Fruit fly (Drosophila melanogaster) whole organism, pupa: ENCODE data around the gene CG43093.

Experiments
- CG10348 ChIP-seq: fragments of 200-800 bp; sonication (Bioruptor generic); IDR thresholded peaks from 2 replicates; pipeline ENCODE4 v1.3.6; 2022; ENCODE audit warnings: missing biosample characterization, missing genetic modification characterization
- CG14655 ChIP-seq: fragments of 200-800 bp; sonication (Bioruptor generic); optimal IDR thresholded peaks from 3 replicates; lab custom pipeline; 2017; ENCODE audit warnings: mild to moderate bottlenecking, missing biosample characterization, missing genetic modification reagents, missing genetic modification characterization
- CG15710 ChIP-seq: fragments of 200-800 bp; sonication (Bioruptor generic); optimal IDR thresholded peaks from 2 replicates; lab custom pipeline; 2018; ENCODE audit warnings: missing biosample characterization, mild to moderate bottlenecking, missing genetic modification characterization, moderate library complexity
- CG17806 ChIP-seq: fragments of 200-800 bp; sonication (Bioruptor generic); optimal IDR thresholded peaks from 2 replicates; lab custom pipeline; 2018; ENCODE audit warnings: missing biosample characterization, mild to moderate bottlenecking, missing genetic modification characterization, moderate library complexity
- CG8301 ChIP-seq: fragments of 200-800 bp; sonication (Bioruptor generic); optimal IDR thresholded peaks from 2 replicates; lab custom pipeline; 2018; ENCODE audit warnings: missing biosample characterization, mild to moderate bottlenecking, missing genetic modification characterization
- CG9948 ChIP-seq: fragments of 200-800 bp; sonication (Bioruptor generic); optimal IDR thresholded peaks from 2 replicates; lab custom pipeline; 2018; ENCODE audit warnings: missing biosample characterization, mild to moderate bottlenecking, missing genetic modification characterization, moderate library complexity
- EcR ChIP-seq: fragments of 200-800 bp; sonication (Bioruptor generic); optimal IDR thresholded peaks from 3 replicates; lab custom pipeline; 2019; ENCODE audit warnings: missing biosample characterization, missing genetic modification characterization, mild to moderate bottlenecking, moderate library complexity, missing genetic modification reagents
- Ets98B ChIP-seq: fragments of 200-800 bp; sonication (Bioruptor generic); IDR thresholded peaks from 2 replicates; pipeline ENCODE4 v1.3.6; 2022; ENCODE audit warnings: missing biosample characterization, missing genetic modification characterization
- Pif1B ChIP-seq: fragments of 200-800 bp; sonication (Bioruptor generic); optimal IDR thresholded peaks from 3 replicates; lab custom pipeline; 2016; ENCODE audit warnings: missing biosample characterization, missing genetic modification characterization

DNA sequence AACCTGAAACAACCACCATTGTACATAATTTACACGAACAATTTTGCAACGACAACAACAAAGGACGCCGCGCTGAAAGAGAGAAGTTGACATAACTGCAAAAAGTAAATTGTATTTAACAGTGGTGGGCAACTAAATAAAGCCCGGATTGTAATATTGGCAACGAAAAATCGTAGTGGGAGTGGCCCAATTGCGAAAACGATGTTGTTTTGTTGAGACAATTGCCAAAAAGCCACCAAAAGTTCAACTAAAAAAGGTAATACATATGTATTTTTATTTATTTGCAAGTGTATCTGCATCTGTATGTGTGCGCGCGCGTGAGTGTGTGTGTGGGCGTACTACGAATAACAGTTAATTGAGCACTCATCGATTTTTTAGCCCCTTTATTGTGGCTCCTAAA, 19.0 kb downstream of the CG43093 start:
- TF ChIP-seq Pif1B (GFP tag; lab: Kevin White, UChicago) = no peak
- TF ChIP-seq CG8301 (tag; lab: Kevin White, UChicago) = peak; percentile 17
- TF ChIP-seq CG17806 (tag; lab: Kevin White, UChicago) = no peak
- no peak for TF ChIP-seq CG15710 (tag; lab: Kevin White, UChicago)
- no peak for TF ChIP-seq CG10348 (GFP tag; lab: Robert Waterston, UW)
- no peak for TF ChIP-seq EcR (GFP tag; lab: Kevin White, UChicago)
- TF ChIP-seq CG9948 = no peak
- TF ChIP-seq CG14655 (GFP tag; lab: Kevin White, UChicago) = no peak
- peak; percentile 54 for TF ChIP-seq Ets98B (GFP tag; lab: Robert Waterston, UW)
